Worm (Caenorhabditis elegans): ENCODE measurements around the gene slc-9B.2.
A peak's percentile ranks its signal among the peaks of the same experiment; 100 is the strongest.

The slc-9B.2 gene

ce11 chrV:16350775-16351378 is 12.0 kb downstream of the slc-9B.2 start (continued):
- TF ChIP-seq let-526 (GFP tag; IDR thresholded peaks at IDR 0.05) (peak; percentile 63; the same call in 1 of the 2 replicates), gei-17 (GFP tag; optimal IDR thresholded peaks at IDR 0.05) (peak; percentile 12), dox-1 (GFP tag; IDR thresholded peaks at IDR 0.05) (peak; percentile 42; the same call in 1 of the 2 replicates), hmg-1.2 (GFP tag; IDR thresholded peaks at IDR 0.05) (peak; percentile 77), zfh-2 (GFP tag; conservative IDR thresholded peaks at IDR 0.05) (peak; percentile 92), Y53G8AR.9 (GFP tag; conservative IDR thresholded peaks at IDR 0.05) (no peak), dpl-1 (GFP tag; optimal IDR thresholded peaks at IDR 0.05) (no peak), nhr-80 (tag; optimal IDR thresholded peaks at IDR 0.05) (peak; percentile 89), B0336.3 (GFP tag; IDR thresholded peaks at IDR 0.05) (peak; percentile 47; the same call in 1 of the 2 replicates), nfyb-1 (GFP tag; IDR thresholded peaks at IDR 0.05) (peak; percentile 61; the same call in 1 of the 2 replicates)

- TF ChIP-seq K11D2.4 (GFP tag; IDR thresholded peaks at IDR 0.05): no peak
- TF ChIP-seq snpc-4 (GFP tag; optimal IDR thresholded peaks at IDR 0.05): no peak
- TF ChIP-seq snpc-4 (tag; optimal IDR thresholded peaks at IDR 0.05): peak in 3 of 4 experiments; percentile 65 to 83 (median 82)
- TF ChIP-seq snpc-1.1 (tag; optimal IDR thresholded peaks at IDR 0.05; ENCODE audit: insufficient read depth): peak; percentile 20
Observed at ce11 chrV:16351757-16352156, 12.9 kb downstream of the slc-9B.2 start.

ce11 chrV:16352282-16352681 is 13.4 kb downstream of the slc-9B.2 start:
- TF ChIP-seq hsf-1 (GFP tag; IDR thresholded peaks at IDR 0.05) (no peak), hmg-1.2 (GFP tag; IDR thresholded peaks at IDR 0.05) (peak; percentile 41; the same call in 1 of the 2 replicates), Y79H2A.3 (GFP tag; conservative IDR thresholded peaks at IDR 0.05) (no peak), lin-26 (GFP tag; IDR thresholded peaks at IDR 0.05) (0 out of 2 replicates have a peak, but pooled peaks have one; percentile 31), F22D6.2 (tag; optimal IDR thresholded peaks at IDR 0.05) (peak; percentile 53), pha-4 (tag; optimal IDR thresholded peaks at IDR 0.05) (peak; percentile 66), snpc-4 (GFP tag; optimal IDR thresholded peaks at IDR 0.05) (no peak), snpc-4 (tag; optimal IDR thresholded peaks at IDR 0.05) (no peak), pbrm-1 (GFP tag; IDR thresholded peaks at IDR 0.05) (0 out of 2 replicates have a peak, but pooled peaks have one; percentile 32), Y67H2A.10 (GFP tag; conservative IDR thresholded peaks at IDR 0.05) (no peak), somi-1 (GFP tag; optimal IDR thresholded peaks at IDR 0.05) (peak; percentile 67), ztf-22 (GFP tag; optimal IDR thresholded peaks at IDR 0.05) (peak; percentile 23), lsl-1 (GFP tag; optimal IDR thresholded peaks at IDR 0.05) (no peak), K12H6.12 (tag; optimal IDR thresholded peaks at IDR 0.05) (peak; percentile 58), tbp1 (GFP tag; optimal IDR thresholded peaks at IDR 0.05) (peak; percentile 4), F39B2.1 (GFP tag; IDR thresholded peaks at IDR 0.05) (no peak), lin-40 (tag; optimal IDR thresholded peaks at IDR 0.05) (peak; percentile 6), nhr-80 (tag; optimal IDR thresholded peaks at IDR 0.05) (peak; percentile 83), attf-5 (GFP tag; optimal IDR thresholded peaks at IDR 0.05) (peak; percentile 73), dox-1 (GFP tag; IDR thresholded peaks at IDR 0.05) (0 out of 2 replicates have a peak, but pooled peaks have one; percentile 7), lin-54 (GFP tag; optimal IDR thresholded peaks at IDR 0.05) (peak; percentile 30), ceh-91 (GFP tag; IDR thresholded peaks at IDR 0.05) (no peak), atf-7 (tag; optimal IDR thresholded peaks at IDR 0.05) (peak; percentile 1), tlf-1 (GFP tag; optimal IDR thresholded peaks at IDR 0.05) (peak; percentile 20), cebp-1 (GFP tag; IDR thresholded peaks at IDR 0.05) (no peak; the same call in 1 of the 2 replicates), cebp-1 (tag; optimal IDR thresholded peaks at IDR 0.05) (peak; percentile 71)

Measured in whole organism, young adult.